Fruit fly (Drosophila melanogaster) whole organism, adult: ENCODE results near the gene Mnr.

ENCODE experiments used
- Clk ChIP-seq: fragments of 200-800 bp; sonication (Bioruptor generic); optimal IDR thresholded peaks from 2 replicates; lab custom pipeline; 2017; ENCODE audit warnings: missing biosample characterization, missing genetic modification characterization
- pad ChIP-seq: fragments of 200-800 bp; sonication (Bioruptor generic); optimal IDR thresholded peaks from 3 replicates; lab custom pipeline; 2017; ENCODE audit warnings: missing biosample characterization, missing genetic modification characterization, mild to moderate bottlenecking, moderate library complexity, missing genetic modification reagents

- TF ChIP-seq pad (no peak), Clk (GFP tag; lab: Kevin White, UChicago) (no peak)
Observed at dm6 chrX:21279311-21279890, 1.6 kb downstream of the Mnr start.
